Fruit fly (Drosophila melanogaster): ENCODE results near the gene IntS12.
A peak's percentile ranks its signal among the peaks of the same experiment; 100 is the strongest.

The IntS12 gene

DNA sequence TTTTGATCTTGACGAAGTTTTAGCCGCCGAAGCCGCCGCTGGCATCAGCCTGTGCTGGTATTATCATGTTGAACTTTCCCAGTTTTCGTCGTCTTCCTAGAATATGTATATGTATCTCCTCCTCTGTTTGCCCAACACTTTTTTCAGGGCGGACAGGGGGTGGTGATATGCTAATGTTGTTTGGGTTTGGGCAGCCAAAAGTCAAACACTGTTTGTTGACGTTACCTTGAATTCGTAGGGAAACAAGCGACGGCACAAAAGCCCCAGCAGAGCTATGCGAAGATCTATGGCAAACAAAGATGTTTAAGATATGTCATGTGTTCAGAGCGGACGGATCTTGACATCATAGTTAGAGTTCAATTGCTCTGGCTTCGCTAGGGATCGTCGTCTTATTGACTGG is 45.6 kb downstream of the IntS12 start (continued):
- TF ChIP-seq CG5180 (GFP tag; optimal IDR thresholded peaks at IDR 0.05) (peak; percentile 33), sr (GFP tag; IDR thresholded peaks at IDR 0.05) (0 out of 3 replicates have a peak, but pooled peaks have one; percentile 37), lov (optimal IDR thresholded peaks at IDR 0.05) (no peak), lov (GFP tag; IDR thresholded peaks at IDR 0.05) (0 out of 3 replicates have a peak, but pooled peaks have one; percentile 6), CG7556 (GFP tag; optimal IDR thresholded peaks at IDR 0.05) (peak; percentile 1), fd64A (GFP tag; optimal IDR thresholded peaks at IDR 0.05) (peak; percentile 72), CG10209 (GFP tag; optimal IDR thresholded peaks at IDR 0.05) (peak; percentile 20), CG11695 (GFP tag; IDR thresholded peaks at IDR 0.05) (0 out of 3 replicates have a peak, but pooled peaks have one; percentile 37), CG9817 (tag; optimal IDR thresholded peaks at IDR 0.05) (no peak), CG7987 (GFP tag; optimal IDR thresholded peaks at IDR 0.05) (peak; percentile 30), bcd (GFP tag; optimal IDR thresholded peaks at IDR 0.05) (peak; percentile 5), MTF-1 (GFP tag; optimal IDR thresholded peaks at IDR 0.05; ENCODE audit: borderline replicate concordance) (peak; percentile 43), CkIIα-i1 (GFP tag; IDR thresholded peaks at IDR 0.05) (no peak), schlank (tag; optimal IDR thresholded peaks at IDR 0.05) (no peak), kni (GFP tag; optimal IDR thresholded peaks at IDR 0.05) (peak; percentile 82), CG6689 (GFP tag; IDR thresholded peaks at IDR 0.05) (peak; percentile 26; the same call in 1 of the 2 replicates), Bgb (GFP tag; IDR thresholded peaks at IDR 0.05; ENCODE audit: partially characterized antibody) (no peak), Blimp-1 (GFP tag; optimal IDR thresholded peaks at IDR 0.05) (peak; percentile 64), sc (optimal IDR thresholded peaks at IDR 0.05) (no peak), sc (GFP tag; optimal IDR thresholded peaks at IDR 0.05) (no peak), hkb (optimal IDR thresholded peaks at IDR 0.05) (no peak), hkb (GFP tag; IDR thresholded peaks at IDR 0.05) (0 out of 2 replicates have a peak, but pooled peaks have one; percentile 24), CG2116 (GFP tag; optimal IDR thresholded peaks at IDR 0.05) (no peak), usp (GFP tag; optimal IDR thresholded peaks at IDR 0.05) (no peak), tx (GFP tag; optimal IDR thresholded peaks at IDR 0.05) (no peak), CG8281 (tag; optimal IDR thresholded peaks at IDR 0.05) (no peak), CG1603 (tag; optimal IDR thresholded peaks at IDR 0.05) (peak; percentile 36), CG4360 (GFP tag; IDR thresholded peaks at IDR 0.05) (0 out of 2 replicates have a peak, but pooled peaks have one; percentile 20), CG8290 (GFP tag; optimal IDR thresholded peaks at IDR 0.05) (no peak), CG8290 (tag; optimal IDR thresholded peaks at IDR 0.05) (peak in 1 of 2 experiments; percentile 52), Neu2 (GFP tag; optimal IDR thresholded peaks at IDR 0.05; ENCODE audit: borderline replicate concordance) (no peak), CG12071 (GFP tag; optimal IDR thresholded peaks at IDR 0.05) (peak; percentile 31), so (GFP tag; IDR thresholded peaks at IDR 0.05) (0 out of 3 replicates have a peak, but pooled peaks have one; percentile 21), CG6813 (GFP tag; optimal IDR thresholded peaks at IDR 0.05) (peak; percentile 47), CG11723 (GFP tag; optimal IDR thresholded peaks at IDR 0.05) (peak; percentile 37), odd (GFP tag; optimal IDR thresholded peaks at IDR 0.05) (peak; percentile 34), PHDP (tag; optimal IDR thresholded peaks at IDR 0.05) (peak; percentile 32), CG3407 (GFP tag; optimal IDR thresholded peaks at IDR 0.05) (peak; percentile 41), CG17829 (tag; optimal IDR thresholded peaks at IDR 0.05) (no peak), CG1233 (GFP tag; optimal IDR thresholded peaks at IDR 0.05) (peak; percentile 33), CG43689 (GFP tag; IDR thresholded peaks at IDR 0.05) (0 out of 2 replicates have a peak, but pooled peaks have one; percentile 35), Tbp (GFP tag; optimal IDR thresholded peaks at IDR 0.05) (no peak), Awh (GFP tag; IDR thresholded peaks at IDR 0.05) (no peak), CG18599 (GFP tag; optimal IDR thresholded peaks at IDR 0.05) (peak; percentile 8), eyg (GFP tag; optimal IDR thresholded peaks at IDR 0.05) (no peak), bsh (GFP tag; optimal IDR thresholded peaks at IDR 0.05) (peak in 1 of 2 experiments; percentile 48), CG15514 (GFP tag; optimal IDR thresholded peaks at IDR 0.05) (no peak), wdn (GFP tag; IDR thresholded peaks at IDR 0.05) (no peak), D (optimal IDR thresholded peaks at IDR 0.05) (no peak), D (GFP tag; optimal IDR thresholded peaks at IDR 0.05) (peak; percentile 40), CG12391 (tag; optimal IDR thresholded peaks at IDR 0.05) (no peak)

Data from whole organism, embryonic.